Fruit fly (Drosophila melanogaster): ENCODE data around the gene MED10.

The MED10 gene

DNA sequence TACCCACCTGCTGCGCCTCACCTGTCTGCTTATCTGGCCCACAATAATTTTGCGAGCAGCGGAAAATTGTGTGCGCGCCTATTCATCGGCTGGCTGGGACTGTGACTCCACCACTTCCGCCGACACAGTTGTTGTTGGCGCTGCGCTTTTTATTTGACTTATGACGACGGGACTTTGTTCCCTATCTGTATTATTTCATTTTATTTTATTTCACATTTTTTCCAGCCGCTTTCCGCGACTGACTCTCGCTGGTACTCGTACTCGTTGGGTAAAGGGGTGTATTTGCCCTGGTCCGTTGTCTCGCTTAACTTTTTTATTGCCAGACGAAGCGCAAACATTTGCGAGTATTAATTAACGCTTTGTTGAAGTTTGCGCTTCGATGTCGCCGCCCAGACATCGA is 41.0 kb upstream of the MED10 start:
- no peak for TF ChIP-seq zen (tag; optimal IDR thresholded peaks at IDR 0.05)
- no peak for TF ChIP-seq slou (GFP tag; optimal IDR thresholded peaks at IDR 0.05)
- TF ChIP-seq cwo (GFP tag; optimal IDR thresholded peaks at IDR 0.05), result peak; percentile 21
- no peak for TF ChIP-seq lmd (GFP tag; IDR thresholded peaks at IDR 0.05)
- peak in 1 of 2 experiments; percentile 38 for TF ChIP-seq bsh (GFP tag; optimal IDR thresholded peaks at IDR 0.05)
- no peak for TF ChIP-seq br (optimal IDR thresholded peaks at IDR 0.05)
- peak; percentile 38 for TF ChIP-seq lab (GFP tag; optimal IDR thresholded peaks at IDR 0.05)
- TF ChIP-seq Sin3A (optimal IDR thresholded peaks at IDR 0.05), result no peak
- no peak for TF ChIP-seq hbn (GFP tag; IDR thresholded peaks at IDR 0.05; ENCODE audit: partially characterized antibody)
- TF ChIP-seq CG14710 (tag; optimal IDR thresholded peaks at IDR 0.05), result no peak
- no peak for TF ChIP-seq CG4707 (GFP tag; optimal IDR thresholded peaks at IDR 0.05)
- TF ChIP-seq run (tag; optimal IDR thresholded peaks at IDR 0.05), result no peak
- TF ChIP-seq CG13775 (GFP tag; optimal IDR thresholded peaks at IDR 0.05), result no peak
- no peak for TF ChIP-seq unpg (GFP tag; optimal IDR thresholded peaks at IDR 0.05)
- TF ChIP-seq Tbp (GFP tag; optimal IDR thresholded peaks at IDR 0.05), result no peak
- TF ChIP-seq E2f1 (GFP tag; IDR thresholded peaks at IDR 0.05), result no peak
- TF ChIP-seq tio (GFP tag; optimal IDR thresholded peaks at IDR 0.05), result no peak
- no peak for TF ChIP-seq hb (GFP tag; IDR thresholded peaks at IDR 0.05; ENCODE audit: partially characterized antibody)
- no peak for TF ChIP-seq GATAe (GFP tag; conservative IDR thresholded peaks at IDR 0.05)
- no peak for TF ChIP-seq CG31365 (tag; optimal IDR thresholded peaks at IDR 0.05)
- TF ChIP-seq ase (GFP tag; IDR thresholded peaks at IDR 0.05), result no peak
- TF ChIP-seq CG6683 (GFP tag; optimal IDR thresholded peaks at IDR 0.05), result no peak
- TF ChIP-seq Fer1 (GFP tag; optimal IDR thresholded peaks at IDR 0.05), result peak; percentile 13
- 0 out of 4 replicates have a peak, but pooled peaks have one; percentile 24 for TF ChIP-seq chinmo (GFP tag; IDR thresholded peaks at IDR 0.05; ENCODE audit: partially characterized antibody)
- TF ChIP-seq CG15073 (GFP tag; optimal IDR thresholded peaks at IDR 0.05), result no peak
- TF ChIP-seq CG2712 (tag; optimal IDR thresholded peaks at IDR 0.05), result no peak
- no peak for TF ChIP-seq CG3995 (GFP tag; optimal IDR thresholded peaks at IDR 0.05)
- no peak for TF ChIP-seq B-H1 (GFP tag; IDR thresholded peaks at IDR 0.05)
- no peak for TF ChIP-seq CG9437 (GFP tag; optimal IDR thresholded peaks at IDR 0.05)
- TF ChIP-seq danr (GFP tag; IDR thresholded peaks at IDR 0.05), result no peak
- no peak for TF ChIP-seq CG7357 (GFP tag; IDR thresholded peaks at IDR 0.05)
- TF ChIP-seq CG1603 (tag; optimal IDR thresholded peaks at IDR 0.05), result no peak
- TF ChIP-seq Oli (tag; optimal IDR thresholded peaks at IDR 0.05), result no peak
- TF ChIP-seq Atf-2 (GFP tag; optimal IDR thresholded peaks at IDR 0.05), result no peak
- no peak for TF ChIP-seq CG11723 (GFP tag; optimal IDR thresholded peaks at IDR 0.05)
- no peak for TF ChIP-seq z (GFP tag; IDR thresholded peaks at IDR 0.05)
- TF ChIP-seq salm (tag; optimal IDR thresholded peaks at IDR 0.05), result no peak
- no peak for TF ChIP-seq CkIIα-i1 (GFP tag; IDR thresholded peaks at IDR 0.05)
- no peak for TF ChIP-seq sna (GFP tag; IDR thresholded peaks at IDR 0.05; ENCODE audit: partially characterized antibody)
- TF ChIP-seq CG18262 (tag; optimal IDR thresholded peaks at IDR 0.05), result no peak
- no peak for TF ChIP-seq CG13287 (GFP tag; IDR thresholded peaks at IDR 0.05; ENCODE audit: partially characterized antibody)
- TF ChIP-seq CG2678 (tag; optimal IDR thresholded peaks at IDR 0.05), result no peak
- peak; percentile 34 for TF ChIP-seq lbe (GFP tag; optimal IDR thresholded peaks at IDR 0.05)
- no peak for TF ChIP-seq ac (GFP tag; optimal IDR thresholded peaks at IDR 0.05)
- TF ChIP-seq CG31441 (GFP tag; IDR thresholded peaks at IDR 0.05), result no peak
- TF ChIP-seq ssp (GFP tag; IDR thresholded peaks at IDR 0.05), result no peak
- no peak for TF ChIP-seq CG7372 (GFP tag; IDR thresholded peaks at IDR 0.05)
- no peak for TF ChIP-seq CTCF (GFP tag; optimal IDR thresholded peaks at IDR 0.05)
- TF ChIP-seq nom (GFP tag; optimal IDR thresholded peaks at IDR 0.05), result peak; percentile 84
- TF ChIP-seq ERR (GFP tag; optimal IDR thresholded peaks at IDR 0.05), result no peak
- TF ChIP-seq CG7963 (GFP tag; IDR thresholded peaks at IDR 0.05; ENCODE audit: partially characterized antibody), result no peak
- no peak for TF ChIP-seq sens-2 (GFP tag; IDR thresholded peaks at IDR 0.05)

Data from whole organism, embryonic.